Fruit fly (Drosophila melanogaster) S2 (cell line): ENCODE results near the gene tyn.

ENCODE experiments used
- CG8478 ChIP-seq: fragments of >200 bp; optimal IDR thresholded peaks from 2 replicates; lab custom pipeline; 2018
- CTCF ChIP-seq, 2 experiments: fragments of >200 bp; optimal IDR thresholded peaks; 2 replicates each; lab custom pipeline; 2018

DNA sequence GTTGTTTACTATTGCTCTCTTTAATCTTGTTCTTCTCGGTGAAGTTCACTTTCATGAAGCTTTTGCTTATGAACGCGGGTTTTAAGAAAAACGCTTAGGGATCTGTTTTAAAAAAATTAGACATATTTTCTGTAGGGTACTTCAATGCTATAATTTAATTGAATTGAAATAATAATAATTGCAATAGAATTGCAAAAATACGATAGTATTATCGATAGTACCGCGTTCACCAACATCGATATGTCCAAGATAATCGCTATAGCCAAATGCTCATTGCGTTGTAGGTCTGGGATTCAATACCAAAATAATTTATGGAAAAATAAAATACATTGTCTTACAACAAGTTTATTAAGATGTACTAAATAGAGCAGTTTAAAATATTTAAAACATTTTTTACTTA, 1.8 kb downstream of the tyn start:
- TF ChIP-seq CG8478: no peak
- no peak for TF ChIP-seq CTCF (optimal IDR thresholded peaks at IDR 0.05; lab: Kevin White, UChicago)
